Fruit fly (Drosophila melanogaster) whole organism, embryonic: ENCODE results near the gene mRRF1.
A peak's percentile ranks its signal among the peaks of the same experiment; 100 is the strongest.

Source experiments
- Abd-B ChIP-seq: fragments of 200-800 bp; sonication (Bioruptor generic); optimal IDR thresholded peaks from 2 replicates; lab custom pipeline; 2018; ENCODE audit warnings: missing biosample characterization, mild to moderate bottlenecking, missing genetic modification characterization, moderate library complexity
- Atf6 ChIP-seq: fragments of 200-800 bp; sonication (Bioruptor generic); IDR thresholded peaks from 2 replicates; pipeline ENCODE4 v1.3.6; 2022; ENCODE audit warnings: missing biosample characterization, missing genetic modification characterization
- CG10209 ChIP-seq: fragments of 200-800 bp; sonication (Bioruptor generic); optimal IDR thresholded peaks from 3 replicates; lab custom pipeline; 2017; ENCODE audit warnings: missing biosample characterization, mild to moderate bottlenecking, missing genetic modification characterization, missing genetic modification reagents
- CG11247 ChIP-seq: fragments of 200-800 bp; sonication (Bioruptor generic); IDR thresholded peaks from 2 replicates; pipeline ENCODE4 v1.3.6; 2022; ENCODE audit warnings: missing biosample characterization, missing genetic modification characterization
- CG12104 ChIP-seq: fragments of 200-800 bp; sonication (Bioruptor generic); optimal IDR thresholded peaks from 3 replicates; lab custom pipeline; 2016; ENCODE audit warnings: missing biosample characterization, missing genetic modification characterization
- CG12391 ChIP-seq: fragments of 200-800 bp; sonication (Bioruptor generic); optimal IDR thresholded peaks from 3 replicates; lab custom pipeline; 2018; ENCODE audit warnings: missing biosample characterization, mild to moderate bottlenecking, missing genetic modification characterization, moderate library complexity
- CG14014 ChIP-seq: fragments of 200-800 bp; sonication (Bioruptor generic); IDR thresholded peaks from 2 replicates; pipeline ENCODE4 v1.3.6; 2022; ENCODE audit warnings: missing biosample characterization, missing genetic modification characterization
- CG14050 ChIP-seq: fragments of 200-800 bp; sonication (Bioruptor generic); IDR thresholded peaks from 3 replicates; pipeline ENCODE4 v1.3.6; 2022; ENCODE audit warnings: missing biosample characterization, missing genetic modification characterization
- CG15514 ChIP-seq: fragments of 200-800 bp; sonication (Bioruptor generic); optimal IDR thresholded peaks from 3 replicates; lab custom pipeline; 2017; ENCODE audit warnings: missing biosample characterization, missing genetic modification characterization, mild to moderate bottlenecking, moderate library complexity, missing genetic modification reagents
- CG15601 ChIP-seq: fragments of 200-800 bp; sonication (Bioruptor generic); optimal IDR thresholded peaks from 3 replicates; lab custom pipeline; 2019; ENCODE audit warnings: missing biosample characterization, mild to moderate bottlenecking, missing genetic modification characterization, moderate library complexity
- CG1832 ChIP-seq: fragments of 200-800 bp; sonication (Bioruptor generic); optimal IDR thresholded peaks from 2 replicates; lab custom pipeline; 2017; ENCODE audit warnings: missing biosample characterization, mild to moderate bottlenecking, missing genetic modification characterization, inconsistent platforms
- CG18619 ChIP-seq: fragments of 200-800 bp; sonication (Bioruptor generic); optimal IDR thresholded peaks from 3 replicates; lab custom pipeline; 2017; ENCODE audit warnings: missing biosample characterization, mild to moderate bottlenecking, missing genetic modification characterization
- CG2202 ChIP-seq: fragments of 200-800 bp; sonication (Bioruptor generic); optimal IDR thresholded peaks from 2 replicates; lab custom pipeline; 2018; ENCODE audit warnings: missing biosample characterization, mild to moderate bottlenecking, missing genetic modification characterization
- CG3995 ChIP-seq: fragments of 200-800 bp; sonication (Bioruptor generic); optimal IDR thresholded peaks from 3 replicates; lab custom pipeline; 2016; ENCODE audit warnings: missing biosample characterization, missing genetic modification characterization
- CG5953 ChIP-seq: fragments of 200-800 bp; sonication (Bioruptor generic); IDR thresholded peaks from 2 replicates; pipeline ENCODE4 v1.3.6; 2022; ENCODE audit warnings: missing biosample characterization, missing genetic modification characterization
- CG6654 ChIP-seq: fragments of 200-800 bp; sonication (Bioruptor generic); optimal IDR thresholded peaks from 2 replicates; lab custom pipeline; 2017; ENCODE audit warnings: missing biosample characterization, mild to moderate bottlenecking, missing genetic modification characterization
- CG6854 ChIP-seq: fragments of 200-800 bp; sonication (Bioruptor generic); optimal IDR thresholded peaks from 3 replicates; lab custom pipeline; 2017; ENCODE audit warnings: missing biosample characterization, mild to moderate bottlenecking, missing genetic modification characterization
- CG8944 ChIP-seq: fragments of 200-800 bp; sonication (Bioruptor generic); optimal IDR thresholded peaks from 3 replicates; lab custom pipeline; 2016; ENCODE audit warnings: missing biosample characterization, missing genetic modification characterization
- CHES-1-like ChIP-seq: fragments of 200-800 bp; sonication (Bioruptor generic); optimal IDR thresholded peaks from 2 replicates; lab custom pipeline; 2016; ENCODE audit warnings: missing biosample characterization, missing genetic modification characterization
- Dref ChIP-seq: fragments of 200-800 bp; sonication (Bioruptor generic); IDR thresholded peaks from 2 replicates; pipeline ENCODE4 v1.3.6; 2022; ENCODE audit warnings: missing biosample characterization, missing genetic modification characterization
- Hand ChIP-seq: fragments of 200-800 bp; sonication (Bioruptor generic); optimal IDR thresholded peaks from 2 replicates; lab custom pipeline; 2017; ENCODE audit warnings: mild to moderate bottlenecking, missing biosample characterization, missing genetic modification reagents, missing genetic modification characterization
- Hmr ChIP-seq: fragments of 200-800 bp; sonication (Bioruptor generic); optimal IDR thresholded peaks from 3 replicates; lab custom pipeline; 2017; ENCODE audit warnings: mild to moderate bottlenecking, missing biosample characterization, missing genetic modification reagents, missing genetic modification characterization
- Med ChIP-seq: fragments of 200-800 bp; sonication (Bioruptor generic); peaks from one replicate; lab custom pipeline; 2016; ENCODE audit warnings: missing biosample characterization, missing genetic modification characterization, mild to moderate bottlenecking, inconsistent platforms, moderate library complexity
- Trl ChIP-seq, 3 experiments: fragments of >200 bp in 2 of 3; fragments of 200-800 bp in 1 of 3; sonication (Bioruptor generic) in 1 of 3; optimal IDR thresholded peaks; 2 replicates in 1 of 3; 3 replicates in 2 of 3; lab custom pipeline; 2016 to 2017; ENCODE audit warnings: missing biosample characterization in 1 of 3, missing genetic modification characterization in 1 of 3
- Xbp1 ChIP-seq: fragments of 200-800 bp; sonication (Bioruptor generic); optimal IDR thresholded peaks from 3 replicates; lab custom pipeline; 2016; ENCODE audit warnings: missing biosample characterization, mild to moderate bottlenecking, missing genetic modification characterization
- YL-1 ChIP-seq: fragments of 200-800 bp; sonication (Bioruptor generic); optimal IDR thresholded peaks from 3 replicates; lab custom pipeline; 2017; ENCODE audit warnings: missing biosample characterization, mild to moderate bottlenecking, missing genetic modification characterization
- bbx ChIP-seq: fragments of 200-800 bp; sonication (Bioruptor generic); IDR thresholded peaks from 2 replicates; pipeline ENCODE4 v1.3.6; 2022; ENCODE audit warnings: missing biosample characterization, missing genetic modification characterization; ENCODE audit not compliant: partially characterized antibody
- cg ChIP-seq: fragments of 200-800 bp; sonication (Bioruptor generic); optimal IDR thresholded peaks from 3 replicates; lab custom pipeline; 2019; ENCODE audit warnings: missing biosample characterization, mild to moderate bottlenecking, missing genetic modification characterization, moderate library complexity
- chinmo ChIP-seq: fragments of 200-800 bp; sonication (Bioruptor generic); IDR thresholded peaks from 4 replicates; pipeline ENCODE4 v1.3.6; 2022; ENCODE audit warnings: missing biosample characterization, missing genetic modification characterization; ENCODE audit not compliant: partially characterized antibody
- crol ChIP-seq: fragments of 200-800 bp; sonication (Bioruptor generic); IDR thresholded peaks from 2 replicates; pipeline ENCODE4 v1.3.6; 2022; ENCODE audit warnings: missing biosample characterization, missing genetic modification characterization
- exex ChIP-seq: fragments of 200-800 bp; sonication (Bioruptor generic); optimal IDR thresholded peaks from 4 replicates; lab custom pipeline; 2018; ENCODE audit warnings: missing biosample characterization, mild to moderate bottlenecking, missing genetic modification characterization, moderate library complexity
- jumu ChIP-seq: fragments of 200-800 bp; sonication (Bioruptor generic); optimal IDR thresholded peaks from 3 replicates; lab custom pipeline; 2016; ENCODE audit warnings: missing biosample characterization, missing genetic modification characterization
- kah ChIP-seq: fragments of 200-800 bp; sonication (Bioruptor generic); optimal IDR thresholded peaks from 2 replicates; lab custom pipeline; 2018; ENCODE audit warnings: missing biosample characterization, mild to moderate bottlenecking, missing genetic modification characterization
- kay ChIP-seq: fragments of 200-800 bp; sonication (Bioruptor generic); optimal IDR thresholded peaks from 2 replicates; lab custom pipeline; 2016; ENCODE audit warnings: missing biosample characterization, missing genetic modification characterization
- nmo ChIP-seq: fragments of 200-800 bp; sonication (Bioruptor generic); optimal IDR thresholded peaks from 2 replicates; lab custom pipeline; 2018; ENCODE audit warnings: missing biosample characterization, mild to moderate bottlenecking, missing genetic modification characterization, moderate library complexity
- pum ChIP-seq: fragments of 200-800 bp; sonication (Bioruptor generic); optimal IDR thresholded peaks from 2 replicates; lab custom pipeline; 2016; ENCODE audit warnings: missing biosample characterization, missing genetic modification characterization
- pzg ChIP-seq: fragments of 200-800 bp; sonication (Bioruptor generic); optimal IDR thresholded peaks from 3 replicates; lab custom pipeline; 2018; ENCODE audit warnings: missing biosample characterization, mild to moderate bottlenecking, missing genetic modification characterization, moderate library complexity
- sens ChIP-seq: fragments of 200-800 bp; sonication (Bioruptor generic); peaks from one replicate; lab custom pipeline; 2016; ENCODE audit warnings: missing biosample characterization, missing genetic modification characterization
- sr ChIP-seq: fragments of 200-800 bp; sonication (Bioruptor generic); IDR thresholded peaks from 3 replicates; pipeline ENCODE4 v1.3.6; 2022; ENCODE audit warnings: missing biosample characterization, missing genetic modification characterization
- twi ChIP-seq: fragments of 200-800 bp; optimal IDR thresholded peaks from 2 replicates; lab custom pipeline; 2019; ENCODE audit warnings: missing biosample characterization, mild to moderate bottlenecking, missing genetic modification characterization, moderate library complexity

mRRF1 gene

DNA sequence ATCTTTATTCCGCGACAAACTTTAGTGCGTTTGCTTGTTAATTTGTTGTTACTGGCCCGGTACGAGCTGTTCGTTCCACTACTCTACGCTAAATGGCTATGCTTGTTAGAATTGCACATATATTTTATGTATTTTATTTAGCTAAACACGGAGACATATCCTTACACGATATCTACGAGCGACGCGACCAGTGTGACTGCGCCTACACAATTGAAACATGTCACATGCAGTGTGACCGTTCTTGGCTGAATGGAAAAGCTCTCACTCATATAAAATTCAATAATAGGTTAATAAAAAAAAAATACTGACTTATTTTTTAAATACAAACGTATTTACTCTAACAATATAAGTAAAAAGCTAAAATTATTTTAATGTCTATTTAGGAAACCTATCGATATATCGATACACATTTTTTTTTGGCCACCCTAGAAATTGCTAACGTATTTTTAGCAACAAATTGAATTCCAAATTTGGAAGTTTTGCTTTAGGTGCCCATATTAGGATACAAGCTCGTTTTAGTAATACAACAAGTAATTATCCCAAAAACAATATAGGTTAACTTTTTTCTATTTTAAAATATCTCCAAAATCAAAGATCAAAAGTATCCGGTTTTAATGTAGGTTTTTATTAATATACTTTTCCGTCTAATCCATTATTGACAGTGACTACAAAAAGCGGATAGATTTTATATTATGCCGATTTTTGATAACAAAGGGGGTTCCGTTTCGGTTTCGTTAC is 35.0 kb downstream of the mRRF1 start, which contains the start of gene CG4080 (continued):
- TF ChIP-seq Abd-B: peak; percentile 15
- TF ChIP-seq CG10209 (GFP tag; lab: Kevin White, UChicago): no peak
- peak; percentile 42 for TF ChIP-seq Hmr (GFP tag; lab: Kevin White, UChicago)
- TF ChIP-seq exex (tag; lab: Kevin White, UChicago): peak; percentile 1
- no peak for TF ChIP-seq crol (GFP tag; lab: Robert Waterston, UW)
- TF ChIP-seq CG3995 (GFP tag; lab: Kevin White, UChicago): no peak
- peak; percentile 19 for TF ChIP-seq Xbp1 (GFP tag; lab: Kevin White, UChicago)
- TF ChIP-seq kah (GFP tag; lab: Kevin White, UChicago): no peak
- TF ChIP-seq Hand (GFP tag; lab: Kevin White, UChicago): no peak
- TF ChIP-seq YL-1: peak; percentile 63

dm6 chr3L:9399855-9400254 is 35.7 kb downstream of the mRRF1 start:
- TF ChIP-seq CG2202 (tag; lab: Kevin White, UChicago) (no peak), twi (tag; lab: Kevin White, UChicago) (no peak), CG18619 (no peak), bbx (GFP tag; lab: Robert Waterston, UW) (0 out of 2 replicates have a peak, but pooled peaks have one; percentile 9), jumu (GFP tag; lab: Kevin White, UChicago) (no peak), pum (GFP tag; lab: Kevin White, UChicago) (no peak), Atf6 (0 out of 2 replicates have a peak, but pooled peaks have one; percentile 30)

- peak; percentile 3 for TF ChIP-seq CG1832 (GFP tag; lab: Kevin White, UChicago)
- TF ChIP-seq CG6854 (GFP tag; lab: Kevin White, UChicago): no peak
- TF ChIP-seq CG2202 (tag; lab: Kevin White, UChicago): no peak
- TF ChIP-seq CG15514 (GFP tag; lab: Kevin White, UChicago): peak; percentile 60
- no peak for TF ChIP-seq CG14014 (GFP tag; lab: Robert Waterston, UW)
- TF ChIP-seq nmo (GFP tag; lab: Kevin White, UChicago): no peak
- no peak for TF ChIP-seq Dref (GFP tag; lab: Robert Waterston, UW)
- TF ChIP-seq cg (GFP tag; lab: Kevin White, UChicago): peak; percentile 84
- TF ChIP-seq CG14050: peak; percentile 74; the same call in 2 of the 3 replicates
- peak; percentile 20 for TF ChIP-seq CHES-1-like (GFP tag; lab: Kevin White, UChicago)
- no peak for TF ChIP-seq pzg (GFP tag; lab: Kevin White, UChicago)
- peak; percentile 67; the same call in 2 of the 4 replicates for TF ChIP-seq chinmo
- TF ChIP-seq CG11247 (GFP tag; lab: Robert Waterston, UW): no peak
- no peak for TF ChIP-seq CG15601 (tag; lab: Kevin White, UChicago)
- no peak for TF ChIP-seq CG12104 (GFP tag; lab: Kevin White, UChicago)
- TF ChIP-seq CG3995 (GFP tag; lab: Kevin White, UChicago): no peak
- TF ChIP-seq CG8944 (GFP tag; lab: Kevin White, UChicago): no peak
- peak; percentile 71 for TF ChIP-seq Med (GFP tag; lab: Kevin White, UChicago)
- peak; percentile 55 to 74 for TF ChIP-seq Trl (optimal IDR thresholded peaks at IDR 0.05; lab: Kevin White, UChicago)
- TF ChIP-seq Trl (GFP tag; optimal IDR thresholded peaks at IDR 0.05; lab: Kevin White, UChicago): no peak
- no peak for TF ChIP-seq CG12391 (tag; lab: Kevin White, UChicago)
- TF ChIP-seq sens (GFP tag; lab: Kevin White, UChicago): peak; percentile 71
- TF ChIP-seq sr (GFP tag; lab: Robert Waterston, UW): 0 out of 3 replicates have a peak, but pooled peaks have one; percentile 17
- TF ChIP-seq CG5953: no peak
- TF ChIP-seq kay (GFP tag; lab: Kevin White, UChicago): peak; percentile 26
- TF ChIP-seq CG6654: no peak
Observed at dm6 chr3L:9400697-9401353, 36.7 kb downstream of the mRRF1 start.
